Fruit fly (Drosophila melanogaster) whole organism, embryonic: ENCODE measurements around the gene CG2321.

ENCODE experiments used
- CG10267 ChIP-seq: fragments of 200-800 bp; sonication (Bioruptor generic); optimal IDR thresholded peaks from 2 replicates; lab custom pipeline; 2018; ENCODE audit warnings: missing biosample characterization, mild to moderate bottlenecking, missing genetic modification characterization, moderate library complexity
- CG10431 ChIP-seq: fragments of 200-800 bp; sonication (Bioruptor generic); optimal IDR thresholded peaks from 3 replicates; lab custom pipeline; 2018; ENCODE audit warnings: missing biosample characterization, mild to moderate bottlenecking, missing genetic modification characterization
- CG13894 ChIP-seq: fragments of 200-800 bp; sonication (Bioruptor generic); optimal IDR thresholded peaks from 3 replicates; lab custom pipeline; 2018; ENCODE audit warnings: missing biosample characterization, mild to moderate bottlenecking, missing genetic modification characterization, moderate library complexity
- CG14710 ChIP-seq: fragments of 200-800 bp; sonication (Bioruptor generic); optimal IDR thresholded peaks from 3 replicates; lab custom pipeline; 2019; ENCODE audit warnings: missing biosample characterization, mild to moderate bottlenecking, missing genetic modification characterization, moderate library complexity
- CG15269 ChIP-seq: fragments of 200-800 bp; sonication (Bioruptor generic); optimal IDR thresholded peaks from 2 replicates; lab custom pipeline; 2018; ENCODE audit warnings: missing biosample characterization, mild to moderate bottlenecking, missing genetic modification characterization, moderate library complexity
- CG15601 ChIP-seq: fragments of 200-800 bp; sonication (Bioruptor generic); optimal IDR thresholded peaks from 3 replicates; lab custom pipeline; 2019; ENCODE audit warnings: missing biosample characterization, mild to moderate bottlenecking, missing genetic modification characterization, moderate library complexity
- CG16815 ChIP-seq: fragments of 200-800 bp; sonication (Bioruptor generic); optimal IDR thresholded peaks from 3 replicates; lab custom pipeline; 2017; ENCODE audit warnings: missing biosample characterization, mild to moderate bottlenecking, missing genetic modification characterization
- CG17186 ChIP-seq: fragments of 200-800 bp; sonication (Bioruptor generic); optimal IDR thresholded peaks from 3 replicates; lab custom pipeline; 2017; ENCODE audit warnings: missing biosample characterization, missing genetic modification reagents, missing genetic modification characterization
- CG17328 ChIP-seq: fragments of 200-800 bp; sonication (Bioruptor generic); IDR thresholded peaks from 2 replicates; pipeline ENCODE4 v1.3.6; 2022; ENCODE audit warnings: missing biosample characterization, missing genetic modification characterization
- CG17359 ChIP-seq: fragments of 200-800 bp; sonication (Bioruptor generic); optimal IDR thresholded peaks from 3 replicates; lab custom pipeline; 2018; ENCODE audit warnings: missing biosample characterization, mild to moderate bottlenecking, missing genetic modification characterization, moderate library complexity
- CG17802 ChIP-seq: fragments of 200-800 bp; sonication (Bioruptor generic); optimal IDR thresholded peaks from 2 replicates; lab custom pipeline; 2018; ENCODE audit warnings: missing biosample characterization, mild to moderate bottlenecking, missing genetic modification characterization, moderate library complexity
- CG17829 ChIP-seq: fragments of 200-800 bp; optimal IDR thresholded peaks from 2 replicates; lab custom pipeline; 2019; ENCODE audit warnings: missing biosample characterization, mild to moderate bottlenecking, missing genetic modification characterization, moderate library complexity
- CG31441 ChIP-seq: fragments of 200-800 bp; sonication (Bioruptor generic); IDR thresholded peaks from 2 replicates; pipeline ENCODE4 v1.3.6; 2022; ENCODE audit warnings: missing biosample characterization, missing genetic modification characterization
- CG33213 ChIP-seq: fragments of 200-800 bp; sonication (Bioruptor generic); optimal IDR thresholded peaks from 3 replicates; lab custom pipeline; 2016; ENCODE audit warnings: missing biosample characterization, missing genetic modification characterization
- CG6254 ChIP-seq: fragments of 200-800 bp; sonication (Bioruptor generic); optimal IDR thresholded peaks from 3 replicates; lab custom pipeline; 2017; ENCODE audit warnings: mild to moderate bottlenecking, missing biosample characterization, missing genetic modification reagents, missing genetic modification characterization
- CG7928 ChIP-seq: fragments of 200-800 bp; sonication (Bioruptor generic); optimal IDR thresholded peaks from 2 replicates; lab custom pipeline; 2017; ENCODE audit warnings: missing biosample characterization, mild to moderate bottlenecking, missing genetic modification characterization
- CG7963 ChIP-seq: fragments of 200-800 bp; sonication (Bioruptor generic); IDR thresholded peaks from 3 replicates; pipeline ENCODE4 v1.3.6; 2022; ENCODE audit warnings: missing biosample characterization, missing genetic modification characterization; ENCODE audit not compliant: partially characterized antibody
- CG7987 ChIP-seq: fragments of 200-800 bp; sonication (Bioruptor generic); optimal IDR thresholded peaks from 2 replicates; lab custom pipeline; 2018; ENCODE audit warnings: missing biosample characterization, mild to moderate bottlenecking, missing genetic modification characterization, moderate library complexity
- CG9215 ChIP-seq: fragments of 200-800 bp; sonication (Bioruptor generic); IDR thresholded peaks from 2 replicates; pipeline ENCODE4 v1.3.6; 2022; ENCODE audit warnings: missing biosample characterization, missing genetic modification characterization
- CG9797 ChIP-seq: fragments of 200-800 bp; sonication (Bioruptor generic); optimal IDR thresholded peaks from 3 replicates; lab custom pipeline; 2018; ENCODE audit warnings: missing biosample characterization, mild to moderate bottlenecking, missing genetic modification characterization
- D19A ChIP-seq: fragments of 200-800 bp; optimal IDR thresholded peaks from 3 replicates; lab custom pipeline; 2019; ENCODE audit warnings: missing biosample characterization, mild to moderate bottlenecking, missing genetic modification characterization, moderate library complexity
- Dbx ChIP-seq: fragments of 200-800 bp; sonication (Bioruptor generic); IDR thresholded peaks from 3 replicates; pipeline ENCODE4 v1.3.6; 2022; ENCODE audit warnings: missing biosample characterization, missing genetic modification characterization
- Dll ChIP-seq: fragments of 200-800 bp; sonication (Bioruptor generic); IDR thresholded peaks from 4 replicates; pipeline ENCODE4 v1.3.6; 2022; ENCODE audit warnings: missing biosample characterization, missing genetic modification characterization; ENCODE audit not compliant: partially characterized antibody
- Dp ChIP-seq: fragments of 200-800 bp; sonication (Bioruptor generic); optimal IDR thresholded peaks from 2 replicates; lab custom pipeline; 2018; ENCODE audit warnings: missing biosample characterization, mild to moderate bottlenecking, missing genetic modification characterization, moderate library complexity
- Ets65A ChIP-seq: fragments of 200-800 bp; sonication (Bioruptor generic); peaks from one replicate; lab custom pipeline; 2016; ENCODE audit warnings: missing biosample characterization, missing genetic modification characterization
- HLH54F ChIP-seq: fragments of 200-800 bp; sonication (Bioruptor generic); optimal IDR thresholded peaks from 3 replicates; lab custom pipeline; 2016; ENCODE audit warnings: missing biosample characterization, missing genetic modification characterization
- Hmx ChIP-seq: fragments of 200-800 bp; sonication (Bioruptor generic); optimal IDR thresholded peaks from 2 replicates; lab custom pipeline; 2016; ENCODE audit warnings: missing biosample characterization, missing genetic modification characterization
- MESR4 ChIP-seq: fragments of 200-800 bp; sonication (Bioruptor generic); optimal IDR thresholded peaks from 2 replicates; lab custom pipeline; 2018; ENCODE audit warnings: missing biosample characterization, mild to moderate bottlenecking, missing genetic modification characterization, moderate library complexity
- MTF-1 ChIP-seq: fragments of 200-800 bp; sonication (Bioruptor generic); optimal IDR thresholded peaks from 2 replicates; lab custom pipeline; 2018; ENCODE audit warnings: missing biosample characterization, mild to moderate bottlenecking, missing genetic modification characterization, borderline replicate concordance
- Ravus ChIP-seq: fragments of 200-800 bp; sonication (Bioruptor generic); IDR thresholded peaks from 2 replicates; pipeline ENCODE4 v1.3.6; 2022; ENCODE audit warnings: missing biosample characterization, missing genetic modification characterization
- Rx ChIP-seq: fragments of 200-800 bp; sonication (Bioruptor generic); IDR thresholded peaks from 2 replicates; pipeline ENCODE4 v1.3.6; 2022; ENCODE audit warnings: missing biosample characterization, missing genetic modification characterization
- Sox100B ChIP-seq: fragments of 200-800 bp; sonication (Bioruptor generic); optimal IDR thresholded peaks from 3 replicates; lab custom pipeline; 2018; ENCODE audit warnings: missing biosample characterization, mild to moderate bottlenecking, missing genetic modification characterization
- Sry-δ ChIP-seq: fragments of 200-800 bp; sonication (Bioruptor generic); optimal IDR thresholded peaks from 2 replicates; lab custom pipeline; 2016; ENCODE audit warnings: missing biosample characterization, missing genetic modification characterization
- ap ChIP-seq: fragments of 200-800 bp; sonication (Bioruptor generic); IDR thresholded peaks from 2 replicates; pipeline ENCODE4 v1.3.6; 2022; ENCODE audit warnings: missing biosample characterization, missing genetic modification characterization
- ara ChIP-seq: fragments of 200-800 bp; sonication (Bioruptor generic); IDR thresholded peaks from 2 replicates; pipeline ENCODE4 v1.3.6; 2022; ENCODE audit warnings: missing biosample characterization, missing genetic modification characterization
- cas ChIP-seq: fragments of 200-800 bp; sonication (Bioruptor generic); IDR thresholded peaks from 2 replicates; pipeline ENCODE4 v1.3.6; 2022; ENCODE audit warnings: missing biosample characterization, missing genetic modification characterization
- chif ChIP-seq, 2 experiments: fragments of 200-800 bp; sonication (Bioruptor generic); optimal IDR thresholded peaks; 3 replicates each; lab custom pipeline; 2016; ENCODE audit warnings: missing biosample characterization in 2 of 2, missing genetic modification characterization in 2 of 2
- gro ChIP-seq: fragments of 200-800 bp; sonication (Bioruptor generic); optimal IDR thresholded peaks from 2 replicates; lab custom pipeline; 2016; ENCODE audit warnings: missing biosample characterization, missing genetic modification characterization
- nerfin-1 ChIP-seq: fragments of 200-800 bp; sonication (Bioruptor generic); optimal IDR thresholded peaks from 3 replicates; lab custom pipeline; 2019; ENCODE audit warnings: missing biosample characterization, mild to moderate bottlenecking, missing genetic modification characterization, moderate library complexity
- pros ChIP-seq: fragments of 200-800 bp; sonication (Bioruptor generic); optimal IDR thresholded peaks from 3 replicates; lab custom pipeline; 2019; ENCODE audit warnings: missing biosample characterization, mild to moderate bottlenecking, missing genetic modification characterization, moderate library complexity
- psq ChIP-seq: fragments of 200-800 bp; sonication (Bioruptor generic); optimal IDR thresholded peaks from 2 replicates; lab custom pipeline; 2017; ENCODE audit warnings: missing biosample characterization, missing genetic modification characterization
- pzg ChIP-seq: fragments of 200-800 bp; sonication (Bioruptor generic); optimal IDR thresholded peaks from 3 replicates; lab custom pipeline; 2018; ENCODE audit warnings: missing biosample characterization, mild to moderate bottlenecking, missing genetic modification characterization, moderate library complexity
- sc ChIP-seq, 3 experiments: fragments of >200 bp in 2 of 3; fragments of 200-800 bp in 1 of 3; sonication (Bioruptor generic) in 1 of 3; optimal IDR thresholded peaks; 2 replicates in 2 of 3; 3 replicates in 1 of 3; lab custom pipeline; 2017; ENCODE audit warnings: mild to moderate bottlenecking in 1 of 3, missing biosample characterization in 1 of 3, missing genetic modification characterization in 1 of 3, missing genetic modification reagents in 1 of 3
- sens ChIP-seq: fragments of 200-800 bp; sonication (Bioruptor generic); peaks from one replicate; lab custom pipeline; 2016; ENCODE audit warnings: missing biosample characterization, missing genetic modification characterization
- so ChIP-seq: fragments of 200-800 bp; sonication (Bioruptor generic); IDR thresholded peaks from 3 replicates; pipeline ENCODE4 v1.3.6; 2022; ENCODE audit warnings: missing biosample characterization, missing genetic modification characterization
- stwl ChIP-seq: fragments of 200-800 bp; sonication (Bioruptor generic); optimal IDR thresholded peaks from 3 replicates; lab custom pipeline; 2018; ENCODE audit warnings: missing biosample characterization, mild to moderate bottlenecking, missing genetic modification characterization, moderate library complexity
- tll ChIP-seq, 2 experiments: fragments of 200-800 bp in 1 of 2; fragments of >200 bp in 1 of 2; sonication (Bioruptor generic) in 1 of 2; optimal IDR thresholded peaks; 2 replicates each; lab custom pipeline; 2017 to 2019; ENCODE audit warnings: missing biosample characterization in 2 of 2, missing genetic modification characterization in 2 of 2, mild to moderate bottlenecking in 1 of 2, moderate library complexity in 1 of 2
- usp ChIP-seq: fragments of >200 bp; optimal IDR thresholded peaks from 2 replicates; lab custom pipeline; 2017; ENCODE audit warnings: missing biosample characterization, missing genetic modification characterization

Gene CG2321

DNA sequence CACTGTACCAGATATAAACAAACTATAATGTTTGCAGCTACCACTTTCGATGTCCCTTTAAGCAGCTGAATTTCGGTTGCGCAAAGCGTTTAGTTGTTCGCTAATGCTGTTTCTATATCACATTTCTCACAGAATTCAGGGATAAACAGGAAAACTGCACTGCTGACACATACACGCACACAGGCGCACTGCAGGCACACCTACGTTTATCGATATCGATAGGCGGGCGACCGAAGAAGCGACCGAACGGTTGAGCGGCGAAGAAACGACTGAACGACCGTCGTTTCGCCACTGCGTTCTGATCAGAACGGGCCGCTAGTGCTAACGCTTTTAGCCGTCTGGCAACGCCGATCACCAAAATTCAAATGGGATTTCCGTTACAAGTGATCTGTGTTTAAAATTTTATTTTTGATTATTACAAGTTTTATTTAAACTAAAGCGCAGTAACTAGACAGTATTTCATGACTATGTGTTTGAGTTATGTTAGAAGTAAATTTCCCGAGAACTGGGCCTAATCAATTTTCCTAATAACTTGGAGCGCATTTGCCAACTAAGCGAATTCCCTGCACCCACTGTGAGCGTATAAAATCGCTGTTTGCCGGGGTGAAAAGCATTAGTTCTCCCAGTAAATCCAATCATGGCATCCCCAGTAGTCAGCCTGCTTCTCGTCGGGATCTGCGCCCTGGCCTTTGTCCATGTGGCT lies 4.3 kb upstream of the CG2321 start, which contains the start of the genes CG2310 and Diedel (continued):
- TF ChIP-seq MESR4 (GFP tag; lab: Kevin White, UChicago) (peak; percentile 73), Dbx (GFP tag; lab: Robert Waterston, UW) (0 out of 3 replicates have a peak, but pooled peaks have one; percentile 28), CG33213 (GFP tag; lab: Kevin White, UChicago) (peak; percentile 29), CG17829 (tag; lab: Kevin White, UChicago) (peak; percentile 62), CG17802 (peak; percentile 17), CG17328 (GFP tag; lab: Robert Waterston, UW) (0 out of 2 replicates have a peak, but pooled peaks have one; percentile 36), Hmx (no peak), ara (GFP tag; lab: Robert Waterston, UW) (peak; percentile 49; the same call in 1 of the 2 replicates), so (GFP tag; lab: Robert Waterston, UW) (no peak), gro (GFP tag; lab: Kevin White, UChicago) (peak; percentile 24), CG13894 (tag; lab: Kevin White, UChicago) (no peak), sens (peak; percentile 43), psq (GFP tag; lab: Kevin White, UChicago) (no peak), nerfin-1 (peak; percentile 16), D19A (tag; lab: Kevin White, UChicago) (no peak), CG10267 (peak; percentile 24), CG7987 (peak; percentile 5), Ets65A (GFP tag; lab: Kevin White, UChicago) (peak; percentile 82), Sry-δ (GFP tag; lab: Kevin White, UChicago) (peak; percentile 47), Rx (GFP tag; lab: Robert Waterston, UW) (0 out of 2 replicates have a peak, but pooled peaks have one; percentile 24), MTF-1 (no peak)

DNA sequence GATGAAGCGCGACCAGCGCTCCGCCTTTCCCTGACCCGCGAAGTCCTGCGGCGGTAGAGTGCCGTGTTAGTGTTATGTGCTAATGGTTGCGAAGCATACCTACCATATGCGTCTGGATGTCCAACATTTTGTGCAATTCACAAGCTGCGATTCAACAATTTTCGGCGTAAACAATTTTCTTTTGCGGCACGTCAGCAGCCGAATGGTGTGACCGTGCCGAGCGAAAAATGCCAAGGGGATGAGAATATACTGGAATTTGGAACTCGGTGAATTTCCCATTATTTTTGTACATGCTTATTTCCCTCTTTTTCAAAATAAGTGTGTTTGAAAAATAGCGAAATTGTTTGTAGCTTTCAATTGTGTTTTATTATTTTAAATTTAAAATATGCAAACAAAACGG lies 1.8 kb upstream of the CG2321 start, which contains the start of gene Spase12:
Gene Spase12, minus strand, starts transcription at position 239 of the 400 bp plus-strand sequence.
- TF ChIP-seq pzg (peak; percentile 71), CG9797 (GFP tag; lab: Kevin White, UChicago) (peak; percentile 87), CG9215 (no peak), CG15269 (no peak), HLH54F (GFP tag; lab: Kevin White, UChicago) (no peak), ap (GFP tag; lab: Robert Waterston, UW) (no peak), tll (GFP tag; optimal IDR thresholded peaks at IDR 0.05; lab: Kevin White, UChicago) (no peak), Dp (GFP tag; lab: Kevin White, UChicago) (peak; percentile 76), CG7963 (GFP tag; lab: Robert Waterston, UW) (no peak), nerfin-1 (peak; percentile 15), Ravus (GFP tag; lab: Robert Waterston, UW) (no peak), CG10431 (GFP tag; lab: Kevin White, UChicago) (no peak), cas (GFP tag; lab: Robert Waterston, UW) (no peak), CG31441 (GFP tag; lab: Robert Waterston, UW) (no peak), CG14710 (tag; lab: Kevin White, UChicago) (peak; percentile 4), chif (GFP tag; optimal IDR thresholded peaks at IDR 0.05; lab: Kevin White, UChicago) (no peak), stwl (peak; percentile 29), sc (optimal IDR thresholded peaks at IDR 0.05; lab: Kevin White, UChicago) (no peak), sc (GFP tag; optimal IDR thresholded peaks at IDR 0.05; lab: Kevin White, UChicago) (no peak), CG17359 (tag; lab: Kevin White, UChicago) (no peak), usp (no peak), Sox100B (no peak), CG15601 (tag; lab: Kevin White, UChicago) (no peak), CG17186 (no peak), pros (no peak), Dll (no peak; the same call in 3 of the 4 replicates), CG7928 (no peak), CG16815 (no peak), CG6254 (GFP tag; lab: Kevin White, UChicago) (no peak)
